Fruit fly (Drosophila melanogaster) whole organism, embryonic: ENCODE results near the gene Nct.

Experiments used
- Abd-B ChIP-seq: fragments of 200-800 bp; sonication (Bioruptor generic); optimal IDR thresholded peaks from 2 replicates; lab custom pipeline; 2018; ENCODE audit warnings: missing biosample characterization, mild to moderate bottlenecking, missing genetic modification characterization, moderate library complexity
- Ada2b ChIP-seq: fragments of 200-800 bp; sonication (Bioruptor generic); IDR thresholded peaks from 2 replicates; pipeline ENCODE4 v1.3.6; 2022; ENCODE audit warnings: missing biosample characterization, missing genetic modification characterization
- Atf6 ChIP-seq: fragments of 200-800 bp; sonication (Bioruptor generic); IDR thresholded peaks from 2 replicates; pipeline ENCODE4 v1.3.6; 2022; ENCODE audit warnings: missing biosample characterization, missing genetic modification characterization
- B-H2 ChIP-seq: fragments of 200-800 bp; sonication (Bioruptor generic); optimal IDR thresholded peaks from 2 replicates; lab custom pipeline; 2018; ENCODE audit warnings: missing biosample characterization, mild to moderate bottlenecking, missing genetic modification characterization
- Bteb2 ChIP-seq: fragments of 200-800 bp; sonication (Bioruptor generic); optimal IDR thresholded peaks from 2 replicates; lab custom pipeline; 2016; ENCODE audit warnings: missing biosample characterization, missing genetic modification characterization
- CG10543 ChIP-seq: fragments of 200-800 bp; sonication (Bioruptor generic); optimal IDR thresholded peaks from 3 replicates; lab custom pipeline; 2017; ENCODE audit warnings: missing biosample characterization, mild to moderate bottlenecking, missing genetic modification characterization, moderate library complexity
- CG11398 ChIP-seq: fragments of 200-800 bp; sonication (Bioruptor generic); optimal IDR thresholded peaks from 2 replicates; lab custom pipeline; 2016; ENCODE audit warnings: missing biosample characterization, missing genetic modification characterization
- CG12391 ChIP-seq: fragments of 200-800 bp; sonication (Bioruptor generic); optimal IDR thresholded peaks from 3 replicates; lab custom pipeline; 2018; ENCODE audit warnings: missing biosample characterization, mild to moderate bottlenecking, missing genetic modification characterization, moderate library complexity
- CG15479 ChIP-seq: fragments of 200-800 bp; sonication (Bioruptor generic); optimal IDR thresholded peaks from 3 replicates; lab custom pipeline; 2019; ENCODE audit warnings: missing biosample characterization, mild to moderate bottlenecking, missing genetic modification characterization, moderate library complexity
- CG1647 ChIP-seq: fragments of 200-800 bp; sonication (Bioruptor generic); optimal IDR thresholded peaks from 3 replicates; lab custom pipeline; 2016; ENCODE audit warnings: missing biosample characterization, missing genetic modification characterization
- CG3281 ChIP-seq: fragments of 200-800 bp; sonication (Bioruptor generic); optimal IDR thresholded peaks from 3 replicates; lab custom pipeline; 2017; ENCODE audit warnings: missing biosample characterization, mild to moderate bottlenecking, missing genetic modification characterization
- CG34422 ChIP-seq: fragments of 200-800 bp; sonication (Bioruptor generic); IDR thresholded peaks from 3 replicates; pipeline ENCODE4 v1.3.6; 2022; ENCODE audit warnings: missing biosample characterization, missing genetic modification characterization
- CG42726 ChIP-seq: fragments of 200-800 bp; sonication (Bioruptor generic); IDR thresholded peaks from 2 replicates; pipeline ENCODE4 v1.3.6; 2022; ENCODE audit warnings: missing biosample characterization, missing genetic modification characterization; ENCODE audit not compliant: partially characterized antibody
- CG6854 ChIP-seq: fragments of 200-800 bp; sonication (Bioruptor generic); optimal IDR thresholded peaks from 3 replicates; lab custom pipeline; 2017; ENCODE audit warnings: missing biosample characterization, mild to moderate bottlenecking, missing genetic modification characterization
- CG7839 ChIP-seq: fragments of 200-800 bp; sonication (Bioruptor generic); optimal IDR thresholded peaks from 3 replicates; lab custom pipeline; 2018; ENCODE audit warnings: missing biosample characterization, mild to moderate bottlenecking, missing genetic modification characterization, moderate library complexity
- CG8924 ChIP-seq: fragments of 200-800 bp; optimal IDR thresholded peaks from 3 replicates; lab custom pipeline; 2019; ENCODE audit warnings: missing biosample characterization, mild to moderate bottlenecking, missing genetic modification characterization, moderate library complexity
- CG9437 ChIP-seq: fragments of 200-800 bp; sonication (Bioruptor generic); optimal IDR thresholded peaks from 2 replicates; lab custom pipeline; 2018; ENCODE audit warnings: missing biosample characterization, mild to moderate bottlenecking, missing genetic modification characterization
- Dll ChIP-seq: fragments of 200-800 bp; sonication (Bioruptor generic); IDR thresholded peaks from 4 replicates; pipeline ENCODE4 v1.3.6; 2022; ENCODE audit warnings: missing biosample characterization, missing genetic modification characterization; ENCODE audit not compliant: partially characterized antibody
- Drgx ChIP-seq: fragments of 200-800 bp; sonication (Bioruptor generic); IDR thresholded peaks from 2 replicates; pipeline ENCODE4 v1.3.6; 2022; ENCODE audit warnings: missing biosample characterization, missing genetic modification characterization
- Eip74EF ChIP-seq, 2 experiments: fragments of 200-800 bp in 1 of 2; fragments of >200 bp in 1 of 2; sonication (Bioruptor generic) in 1 of 2; optimal IDR thresholded peaks; 2 replicates each; lab custom pipeline; 2017 to 2019; ENCODE audit warnings: missing biosample characterization in 2 of 2, missing genetic modification characterization in 2 of 2, mild to moderate bottlenecking in 1 of 2, moderate library complexity in 1 of 2
- Ets65A ChIP-seq: fragments of 200-800 bp; sonication (Bioruptor generic); peaks from one replicate; lab custom pipeline; 2016; ENCODE audit warnings: missing biosample characterization, missing genetic modification characterization
- Hr78 ChIP-seq, 2 experiments: fragments of 200-800 bp in 1 of 2; fragments of >200 bp in 1 of 2; sonication (Bioruptor generic) in 1 of 2; optimal IDR thresholded peaks; 2 replicates each; lab custom pipeline; 2017 to 2019; ENCODE audit warnings: missing biosample characterization in 2 of 2, missing genetic modification characterization in 2 of 2, mild to moderate bottlenecking in 1 of 2, moderate library complexity in 1 of 2
- Jarid2 ChIP-seq: fragments of 200-800 bp; sonication (Bioruptor generic); optimal IDR thresholded peaks from 3 replicates; lab custom pipeline; 2017; ENCODE audit warnings: mild to moderate bottlenecking, missing biosample characterization, missing genetic modification reagents, missing genetic modification characterization
- Kr ChIP-seq: fragments of 200-800 bp; sonication (Bioruptor generic); optimal IDR thresholded peaks from 2 replicates; lab custom pipeline; 2017; ENCODE audit warnings: missing biosample characterization, mild to moderate bottlenecking, missing genetic modification characterization
- NC2β ChIP-seq: fragments of 200-800 bp; sonication (Bioruptor generic); optimal IDR thresholded peaks from 2 replicates; lab custom pipeline; 2016; ENCODE audit warnings: missing biosample characterization, missing genetic modification characterization
- Oaz ChIP-seq: fragments of 200-800 bp; sonication (Bioruptor generic); IDR thresholded peaks from 2 replicates; pipeline ENCODE4 v1.3.6; 2022; ENCODE audit warnings: missing biosample characterization, missing genetic modification characterization
- Opbp ChIP-seq: fragments of 200-800 bp; sonication (Bioruptor generic); IDR thresholded peaks from 3 replicates; pipeline ENCODE4 v1.3.6; 2022; ENCODE audit warnings: missing biosample characterization, missing genetic modification characterization; ENCODE audit not compliant: partially characterized antibody
- Rfx ChIP-seq: fragments of 200-800 bp; sonication (Bioruptor generic); IDR thresholded peaks from 2 replicates; pipeline ENCODE4 v1.3.6; 2022; ENCODE audit warnings: missing biosample characterization, missing genetic modification characterization
- Six4 ChIP-seq: fragments of 200-800 bp; sonication (Bioruptor generic); optimal IDR thresholded peaks from 2 replicates; lab custom pipeline; 2016; ENCODE audit warnings: missing biosample characterization, missing genetic modification characterization
- aop ChIP-seq: fragments of 200-800 bp; sonication (Bioruptor generic); IDR thresholded peaks from 2 replicates; pipeline ENCODE4 v1.3.6; 2022; ENCODE audit warnings: missing biosample characterization, missing genetic modification characterization
- chm ChIP-seq: fragments of 200-800 bp; sonication (Bioruptor generic); IDR thresholded peaks from 2 replicates; pipeline ENCODE4 v1.3.6; 2022; ENCODE audit warnings: missing biosample characterization, missing genetic modification characterization
- crol ChIP-seq: fragments of 200-800 bp; sonication (Bioruptor generic); IDR thresholded peaks from 2 replicates; pipeline ENCODE4 v1.3.6; 2022; ENCODE audit warnings: missing biosample characterization, missing genetic modification characterization
- kah ChIP-seq: fragments of 200-800 bp; sonication (Bioruptor generic); optimal IDR thresholded peaks from 2 replicates; lab custom pipeline; 2018; ENCODE audit warnings: missing biosample characterization, mild to moderate bottlenecking, missing genetic modification characterization
- kni ChIP-seq: fragments of 200-800 bp; sonication (Bioruptor generic); optimal IDR thresholded peaks from 3 replicates; lab custom pipeline; 2017; ENCODE audit warnings: mild to moderate bottlenecking, missing biosample characterization, missing genetic modification reagents, missing genetic modification characterization
- nom ChIP-seq: fragments of 200-800 bp; sonication (Bioruptor generic); optimal IDR thresholded peaks from 2 replicates; lab custom pipeline; 2017; ENCODE audit warnings: missing biosample characterization, missing genetic modification characterization, mild to moderate bottlenecking, moderate library complexity, missing genetic modification reagents
- pfk ChIP-seq: fragments of 200-800 bp; sonication (Bioruptor generic); optimal IDR thresholded peaks from 2 replicates; lab custom pipeline; 2018; ENCODE audit warnings: missing biosample characterization, mild to moderate bottlenecking, missing genetic modification characterization, moderate library complexity
- pros ChIP-seq: fragments of 200-800 bp; sonication (Bioruptor generic); optimal IDR thresholded peaks from 3 replicates; lab custom pipeline; 2019; ENCODE audit warnings: missing biosample characterization, mild to moderate bottlenecking, missing genetic modification characterization, moderate library complexity
- rib ChIP-seq: fragments of 200-800 bp; sonication (Bioruptor generic); IDR thresholded peaks from 2 replicates; pipeline ENCODE4 v1.3.6; 2022; ENCODE audit warnings: missing biosample characterization, missing genetic modification characterization
- seq ChIP-seq: fragments of 200-800 bp; sonication (Bioruptor generic); IDR thresholded peaks from 2 replicates; pipeline ENCODE4 v1.3.6; 2022; ENCODE audit warnings: missing biosample characterization, missing genetic modification characterization
- slbo ChIP-seq: fragments of 200-800 bp; sonication (Bioruptor generic); IDR thresholded peaks from 2 replicates; pipeline ENCODE4 v1.3.6; 2022; ENCODE audit warnings: missing biosample characterization, missing genetic modification characterization
- sob ChIP-seq: fragments of 200-800 bp; sonication (Bioruptor generic); IDR thresholded peaks from 2 replicates; pipeline ENCODE4 v1.3.6; 2022; ENCODE audit warnings: missing biosample characterization, missing genetic modification characterization
- sqz ChIP-seq: fragments of 200-800 bp; sonication (Bioruptor generic); optimal IDR thresholded peaks from 3 replicates; lab custom pipeline; 2018; ENCODE audit warnings: missing biosample characterization, mild to moderate bottlenecking, missing genetic modification characterization
- vvl ChIP-seq: fragments of 200-800 bp; sonication (Bioruptor generic); IDR thresholded peaks from 2 replicates; pipeline ENCODE4 v1.3.6; 2022; ENCODE audit warnings: missing biosample characterization, missing genetic modification characterization
- z ChIP-seq: fragments of 200-800 bp; sonication (Bioruptor generic); IDR thresholded peaks from 3 replicates; pipeline ENCODE4 v1.3.6; 2022; ENCODE audit warnings: missing biosample characterization, missing genetic modification characterization
- zen2 ChIP-seq: fragments of 200-800 bp; sonication (Bioruptor generic); IDR thresholded peaks from 3 replicates; pipeline ENCODE4 v1.3.6; 2022; ENCODE audit warnings: missing biosample characterization, missing genetic modification characterization; ENCODE audit not compliant: partially characterized antibody

Nct gene

dm6 chr3R:24893320-24893955, 42.0 kb downstream of the Nct start (continued):
- TF ChIP-seq pfk (no peak), CG7839 (peak; percentile 92), crol (GFP tag; lab: Robert Waterston, UW) (peak; percentile 66), B-H2 (GFP tag; lab: Kevin White, UChicago) (no peak), Abd-B (GFP tag; lab: Kevin White, UChicago) (peak; percentile 83), Oaz (GFP tag; lab: Robert Waterston, UW) (no peak), CG15479 (GFP tag; lab: Kevin White, UChicago) (no peak), Bteb2 (GFP tag; lab: Kevin White, UChicago) (no peak), CG1647 (GFP tag; lab: Kevin White, UChicago) (no peak), Ets65A (GFP tag; lab: Kevin White, UChicago) (peak; percentile 36), Kr (GFP tag; lab: Kevin White, UChicago) (no peak), vvl (GFP tag; lab: Robert Waterston, UW) (peak; percentile 83), CG11398 (GFP tag; lab: Kevin White, UChicago) (no peak), CG6854 (GFP tag; lab: Kevin White, UChicago) (peak; percentile 62), Dll (GFP tag; lab: Robert Waterston, UW) (no peak), Six4 (GFP tag; lab: Kevin White, UChicago) (peak; percentile 71), Atf6 (peak; percentile 62; the same call in 1 of the 2 replicates), Eip74EF (GFP tag; optimal IDR thresholded peaks at IDR 0.05; lab: Kevin White, UChicago) (peak in 1 of 2 experiments; percentile 86)

- TF ChIP-seq rib (GFP tag; lab: Robert Waterston, UW) (0 out of 2 replicates have a peak, but pooled peaks have one; percentile 19), Drgx (peak; percentile 45; the same call in 1 of the 2 replicates), Jarid2 (GFP tag; lab: Kevin White, UChicago) (peak; percentile 80), CG3281 (GFP tag; lab: Kevin White, UChicago) (no peak), kni (GFP tag; lab: Kevin White, UChicago) (peak; percentile 50), zen2 (GFP tag; lab: Robert Waterston, UW) (0 out of 3 replicates have a peak, but pooled peaks have one; percentile 7), Ada2b (GFP tag; lab: Robert Waterston, UW) (no peak), kah (peak; percentile 4), chm (GFP tag; lab: Robert Waterston, UW) (peak; percentile 50; the same call in 1 of the 2 replicates), nom (GFP tag; lab: Kevin White, UChicago) (peak; percentile 41), CG9437 (GFP tag; lab: Kevin White, UChicago) (no peak), sqz (GFP tag; lab: Kevin White, UChicago) (peak; percentile 58), pros (GFP tag; lab: Kevin White, UChicago) (peak; percentile 24), z (GFP tag; lab: Robert Waterston, UW) (peak; percentile 74), CG8924 (tag; lab: Kevin White, UChicago) (no peak), NC2β (GFP tag; lab: Kevin White, UChicago) (no peak), Hr78 (GFP tag; optimal IDR thresholded peaks at IDR 0.05; lab: Kevin White, UChicago) (peak in 1 of 2 experiments; percentile 2), CG10543 (no peak), aop (GFP tag; lab: Robert Waterston, UW) (0 out of 2 replicates have a peak, but pooled peaks have one; percentile 17), CG42726 (peak; percentile 45; the same call in 1 of the 2 replicates), seq (GFP tag; lab: Robert Waterston, UW) (0 out of 2 replicates have a peak, but pooled peaks have one; percentile 14), sob (GFP tag; lab: Robert Waterston, UW) (peak; percentile 30; the same call in 1 of the 2 replicates), Rfx (peak; percentile 46), CG12391 (peak; percentile 30), CG34422 (GFP tag; lab: Robert Waterston, UW) (0 out of 3 replicates have a peak, but pooled peaks have one; percentile 9), vvl (GFP tag; lab: Robert Waterston, UW) (0 out of 2 replicates have a peak, but pooled peaks have one; percentile 9), Opbp (GFP tag; lab: Robert Waterston, UW) (0 out of 3 replicates have a peak, but pooled peaks have one; percentile 42), slbo (GFP tag; lab: Robert Waterston, UW) (0 out of 2 replicates have a peak, but pooled peaks have one; percentile 23)
Observed at dm6 chr3R:24894419-24895206, 43.2 kb downstream of the Nct start, which contains the start of the genes CG31121 and CG11069. CG31121 (minus strand) TSS chr3R:24894605. CG11069 (plus strand) TSS chr3R:24894742.
